Worm (Caenorhabditis elegans): Measurements from ENCODE around the gene lin-49.
A peak's percentile ranks its signal among the peaks of the same experiment; 100 is the strongest.

The lin-49 gene

DNA sequence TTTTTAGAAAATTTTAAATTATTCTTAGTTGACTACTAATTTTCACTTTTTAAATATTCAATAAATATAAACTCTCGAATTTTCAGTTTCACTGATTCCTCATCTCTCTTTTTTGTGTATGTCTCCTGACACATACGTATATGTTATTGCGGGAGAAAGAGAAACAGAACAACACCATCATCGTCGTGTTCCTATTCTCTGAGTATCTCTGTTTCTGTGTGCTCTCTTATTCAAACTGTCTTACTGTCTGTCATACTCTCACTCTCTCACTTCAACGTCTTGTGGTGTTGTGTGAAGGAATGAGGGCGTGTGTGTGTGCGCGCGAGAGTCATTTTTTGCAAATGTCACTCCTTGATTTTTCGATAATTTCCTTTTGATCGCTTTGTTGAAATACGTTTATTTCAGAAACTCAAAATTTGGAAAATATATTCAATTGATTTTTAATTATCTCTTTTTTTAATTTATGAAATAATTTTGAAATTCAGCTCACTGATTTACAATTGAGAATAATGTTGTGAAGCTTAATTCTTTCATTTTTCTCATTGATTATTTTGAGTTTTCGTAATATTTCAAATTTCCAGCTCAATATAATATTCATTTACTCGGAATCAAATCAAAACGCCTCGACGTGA, at the start of gene lin-49 (continued):
- TF ChIP-seq egl-43 (GFP tag; IDR thresholded peaks at IDR 0.05) = no peak
- TF ChIP-seq nhr-28 (tag; optimal IDR thresholded peaks at IDR 0.05) = peak; percentile 84
- TF ChIP-seq ctbp-1 (GFP tag; IDR thresholded peaks at IDR 0.05) = 0 out of 2 replicates have a peak, but pooled peaks have one; percentile 42
- no peak for TF ChIP-seq zfp-2 (tag; optimal IDR thresholded peaks at IDR 0.05)

DNA sequence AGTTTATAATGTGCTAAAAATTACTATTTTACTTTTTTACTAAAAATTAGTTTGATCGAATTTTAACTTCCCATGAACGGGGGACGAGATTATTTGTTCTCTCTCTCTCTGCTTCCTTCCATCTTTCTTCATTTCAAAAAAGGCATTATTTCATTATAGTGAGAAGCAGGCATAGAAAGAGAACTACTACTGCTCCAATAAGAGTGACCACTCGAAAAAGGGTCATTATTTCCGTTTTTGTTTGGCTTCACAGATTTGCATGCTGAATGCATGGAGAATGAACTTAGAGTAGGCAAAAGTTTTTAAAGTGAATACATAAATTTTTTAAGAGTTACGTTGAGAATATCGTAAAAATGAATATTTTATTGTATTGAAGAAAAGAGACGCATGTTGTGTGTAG, 49.8 kb upstream of the lin-49 start:
- peak; percentile 10 for TF ChIP-seq aha-1 (tag)
- TF ChIP-seq daf-19 (GFP tag; conservative IDR thresholded peaks at IDR 0.05) = no peak
- TF ChIP-seq unc-62 (GFP tag; optimal IDR thresholded peaks at IDR 0.05 in 1 of 2) = peak in 1 of 2 experiments; percentile 92
- no peak for TF ChIP-seq unc-62 (tag; optimal IDR thresholded peaks at IDR 0.05)

DNA sequence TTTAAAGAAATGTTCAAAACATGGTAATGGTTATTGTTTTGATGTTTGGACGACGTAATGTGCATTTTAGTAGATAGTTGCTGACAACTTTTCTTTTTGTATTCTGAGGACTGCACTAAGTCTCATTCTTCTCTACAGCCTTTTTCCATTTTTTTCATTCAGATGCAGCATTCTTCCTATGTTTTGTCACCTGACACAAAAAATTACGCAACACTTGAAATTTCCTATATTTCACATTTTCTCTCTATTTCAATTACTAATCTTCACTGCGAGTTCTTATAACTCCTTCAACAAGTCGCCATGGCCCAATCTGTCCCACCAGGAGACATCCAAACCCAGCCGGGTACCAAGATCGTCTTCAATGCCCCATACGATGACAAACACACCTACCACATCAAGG, 49.3 kb upstream of the lin-49 start, which contains the start of gene Y59H11AM.1:
Y59H11AM.1 (plus strand) TSS at position 301 of the 400 bp plus-strand sequence.
- no peak for TF ChIP-seq tag-97 (GFP tag; IDR thresholded peaks at IDR 0.05)
- no peak for TF ChIP-seq nhr-42 (GFP tag; IDR thresholded peaks at IDR 0.05)
- TF ChIP-seq R02D3.7 (tag; optimal IDR thresholded peaks at IDR 0.05) = no peak
- no peak for TF ChIP-seq arid-1 (GFP tag; conservative IDR thresholded peaks at IDR 0.05)
- no peak for TF ChIP-seq egl-43 (GFP tag; IDR thresholded peaks at IDR 0.05)
- no peak for TF ChIP-seq nhr-111 (GFP tag; optimal IDR thresholded peaks at IDR 0.05)
- no peak for TF ChIP-seq ctbp-1 (GFP tag; IDR thresholded peaks at IDR 0.05)
- no peak for TF ChIP-seq F26F4.8 (GFP tag; conservative IDR thresholded peaks at IDR 0.05)
- no peak for TF ChIP-seq duxl-1 (tag; optimal IDR thresholded peaks at IDR 0.05; ENCODE audit: poor library complexity)
- TF ChIP-seq fkh-10 (GFP tag; optimal IDR thresholded peaks at IDR 0.05) = no peak
- no peak for TF ChIP-seq ces-1 (GFP tag; optimal IDR thresholded peaks at IDR 0.05)
- TF ChIP-seq F49E8.2 (tag; optimal IDR thresholded peaks at IDR 0.05; ENCODE audit: borderline replicate concordance) = no peak
- TF ChIP-seq dmd-6 (GFP tag; IDR thresholded peaks at IDR 0.05) = no peak
- no peak for TF ChIP-seq mdt-29 (GFP tag; IDR thresholded peaks at IDR 0.05)
- TF ChIP-seq attf-4 (tag; optimal IDR thresholded peaks at IDR 0.05) = no peak
- no peak for TF ChIP-seq nhr-28 (tag; optimal IDR thresholded peaks at IDR 0.05)
- TF ChIP-seq nhr-6 (tag; optimal IDR thresholded peaks at IDR 0.05) = no peak
- TF ChIP-seq zip-2 (tag; optimal IDR thresholded peaks at IDR 0.05) = no peak
- no peak for TF ChIP-seq spr-3 (GFP tag; optimal IDR thresholded peaks at IDR 0.05)

DNA sequence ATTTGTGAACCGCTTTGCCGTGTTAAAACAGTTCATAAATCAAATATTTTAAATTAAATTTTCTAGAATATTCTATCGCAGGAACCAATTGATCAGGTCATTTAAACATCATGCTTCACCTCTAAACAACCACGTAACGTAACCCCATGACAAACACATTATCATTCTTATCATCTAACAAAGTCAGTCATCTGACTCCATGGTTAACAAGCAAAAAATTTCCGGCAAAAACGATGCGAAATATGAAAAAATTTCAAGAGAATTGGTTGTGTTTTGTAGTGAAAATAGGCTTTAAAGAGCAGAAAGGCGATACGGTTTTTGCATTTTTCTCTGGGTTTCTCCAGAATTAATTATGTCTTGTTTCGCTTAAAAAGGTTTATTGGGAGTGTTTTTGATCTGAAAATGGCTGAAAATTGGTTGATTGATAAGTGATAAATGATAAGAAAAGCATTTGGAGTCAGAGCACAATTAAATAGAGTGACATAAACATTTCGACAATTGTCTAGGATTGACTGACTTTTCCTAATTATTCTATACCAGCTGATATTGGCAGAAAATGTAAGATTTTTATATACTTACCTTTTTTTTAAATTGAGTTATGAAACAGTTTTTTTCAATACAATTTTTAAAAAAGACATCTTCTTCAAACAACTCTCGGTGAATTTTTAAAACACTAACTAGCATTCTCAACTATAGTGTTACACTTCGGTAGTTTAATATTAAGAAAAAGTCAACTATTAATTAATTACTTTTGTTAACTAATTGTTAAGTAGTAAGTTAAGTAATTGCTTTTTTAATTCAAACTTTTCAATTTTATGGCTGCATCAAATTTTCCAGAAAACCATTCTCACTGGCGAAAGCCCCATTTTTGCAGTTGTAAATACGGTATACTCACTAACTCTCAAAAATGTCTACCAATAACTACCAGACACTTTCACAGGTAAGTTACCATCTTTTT, 35.1 kb upstream of the lin-49 start, which contains the start of gene catp-7:
catp-7 (plus strand) TSS at position 908 of the 958 bp plus-strand sequence.
- no peak for TF ChIP-seq Y75B8A.6 (GFP tag; IDR thresholded peaks at IDR 0.05)
- peak; percentile 65 for TF ChIP-seq pqm-1 (tag; optimal IDR thresholded peaks at IDR 0.05)
- no peak for TF ChIP-seq ztf-7 (tag; optimal IDR thresholded peaks at IDR 0.05)
- peak; percentile 94 for TF ChIP-seq nhr-28 (tag; optimal IDR thresholded peaks at IDR 0.05)
- peak; percentile 58 for TF ChIP-seq nhr-102 (tag; optimal IDR thresholded peaks at IDR 0.05)
- TF ChIP-seq F10B5.3 (tag; optimal IDR thresholded peaks at IDR 0.05) = no peak
- TF ChIP-seq tag-97 (GFP tag; IDR thresholded peaks at IDR 0.05) = no peak
- TF ChIP-seq dve-1 (tag; optimal IDR thresholded peaks at IDR 0.05; ENCODE audit: insufficient read depth) = peak; percentile 64
- TF ChIP-seq attf-4 (tag; optimal IDR thresholded peaks at IDR 0.05) = no peak
- TF ChIP-seq nhr-10 (tag; optimal IDR thresholded peaks at IDR 0.05) = peak; percentile 74
- peak; percentile 69 for TF ChIP-seq hlh-30 (tag; optimal IDR thresholded peaks at IDR 0.05; ENCODE audit: insufficient read depth)
- TF ChIP-seq F37D6.2 (tag; optimal IDR thresholded peaks at IDR 0.05) = no peak
- no peak for TF ChIP-seq ctbp-1 (GFP tag; IDR thresholded peaks at IDR 0.05)
- TF ChIP-seq daf-16 (GFP tag; optimal IDR thresholded peaks at IDR 0.05) = no peak
- peak; percentile 88 for TF ChIP-seq daf-16 (tag; optimal IDR thresholded peaks at IDR 0.05)
- no peak for TF ChIP-seq ama-1 (optimal IDR thresholded peaks at IDR 0.05)
- peak; percentile 1 for TF ChIP-seq nhr-77 (tag; optimal IDR thresholded peaks at IDR 0.05)
- TF ChIP-seq egl-27 (tag; optimal IDR thresholded peaks at IDR 0.05) = no peak
- TF ChIP-seq ceh-28 (tag; optimal IDR thresholded peaks at IDR 0.05) = no peak
- no peak for TF ChIP-seq mxl-3 (GFP tag; optimal IDR thresholded peaks at IDR 0.05)
- no peak for TF ChIP-seq daf-12 (tag; optimal IDR thresholded peaks at IDR 0.05)
- peak; percentile 36 for TF ChIP-seq T20F7.1 (GFP tag; optimal IDR thresholded peaks at IDR 0.05)
- no peak for TF ChIP-seq nhr-6 (tag; optimal IDR thresholded peaks at IDR 0.05)
- no peak for TF ChIP-seq spr-1 (tag; optimal IDR thresholded peaks at IDR 0.05)
- 0 out of 2 replicates have a peak, but pooled peaks have one; percentile 6 for TF ChIP-seq tra-1 (GFP tag; IDR thresholded peaks at IDR 0.05)

Data from whole organism, L4 larva.